Worm (Caenorhabditis elegans) whole organism, L2 larva: ENCODE data around the gene rpl-2.
A peak's percentile ranks its signal among the peaks of the same experiment; 100 is the strongest.

Experiments
- R02D3.7 ChIP-seq: fragments of 150-350 bp; optimal IDR thresholded peaks from 2 replicates; lab custom pipeline; 2014; ENCODE audit warnings: missing biosample characterization, missing genetic modification characterization
- elt-3 ChIP-seq: sonication (generic microtip); optimal IDR thresholded peaks from 2 replicates; lab custom pipeline; 2017; ENCODE audit warnings: missing biosample characterization, missing genetic modification characterization
- nhr-23 ChIP-seq: fragments of 150-350 bp; optimal IDR thresholded peaks from 2 replicates; lab custom pipeline; 2014; ENCODE audit warnings: missing biosample characterization, missing genetic modification reagents, missing genetic modification characterization
- nhr-77 ChIP-seq: fragments of 150-350 bp; optimal IDR thresholded peaks from 2 replicates; lab custom pipeline; 2014; ENCODE audit warnings: missing biosample characterization, missing genetic modification characterization
- skn-1 ChIP-seq: sonication (generic microtip); optimal IDR thresholded peaks from 2 replicates; lab custom pipeline; 2017; ENCODE audit warnings: missing biosample characterization, missing genetic modification characterization
- unc-55 ChIP-seq: fragments of 150-350 bp; sonication (generic microtip); optimal IDR thresholded peaks from 3 replicates; lab custom pipeline; 2014; ENCODE audit warnings: missing biosample characterization, missing genetic modification reagents, missing genetic modification characterization
- ztf-4 ChIP-seq: fragments of 150-350 bp; optimal IDR thresholded peaks from 2 replicates; lab custom pipeline; 2014; ENCODE audit warnings: missing biosample characterization, missing genetic modification characterization

DNA sequence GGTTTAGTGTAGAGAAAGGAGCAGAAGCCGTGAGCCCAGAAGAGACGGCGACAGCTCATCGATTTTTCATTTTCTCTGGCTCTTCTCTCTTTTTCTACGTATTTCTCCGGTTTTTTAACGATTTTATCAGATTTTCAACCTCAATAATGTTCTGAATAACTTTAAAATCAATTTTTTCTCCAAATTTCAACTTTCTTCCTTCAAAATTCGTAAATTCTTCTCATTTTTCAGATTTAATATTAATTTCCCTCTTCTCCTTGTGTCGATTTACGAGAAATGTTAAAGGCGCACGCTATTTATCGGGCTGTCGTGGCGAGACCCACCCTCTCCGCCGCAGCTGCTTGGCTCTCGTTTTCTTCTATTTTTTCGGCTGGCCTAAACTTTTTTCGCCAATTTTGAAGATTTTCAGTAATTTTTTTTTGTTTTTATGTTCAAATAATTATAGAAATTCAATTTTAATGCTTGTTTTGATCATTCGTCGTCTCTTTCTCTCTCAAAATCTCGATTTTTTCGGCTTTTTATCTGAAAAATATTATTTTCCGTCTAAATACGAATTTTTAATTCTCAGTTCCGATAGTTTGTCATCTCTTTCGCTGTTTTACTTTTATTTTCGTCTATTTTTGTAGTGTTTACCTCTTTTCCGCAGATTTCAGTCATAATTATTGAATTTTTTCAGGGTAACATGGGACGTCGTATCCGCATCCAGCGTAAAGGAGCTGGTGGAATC lies at the start of gene rpl-2, which contains the start of gene calf-1:
- TF ChIP-seq elt-3 (tag; lab: Kevin White, UChicago), result no peak
- TF ChIP-seq nhr-23, result no peak
- no peak for TF ChIP-seq nhr-77 (tag; lab: Kevin White, UChicago)
- peak; percentile 69 for TF ChIP-seq R02D3.7 (tag; lab: Kevin White, UChicago)
- no peak for TF ChIP-seq skn-1 (tag; lab: Kevin White, UChicago)
- TF ChIP-seq unc-55 (GFP tag; lab: Kevin White, UChicago), result peak; percentile 74
- no peak for TF ChIP-seq ztf-4
